Worm (Caenorhabditis elegans) whole organism, L3 larva: ENCODE measurements around the gene W02D7.5.

Experiments used
- R02D3.7 ChIP-seq: fragments of 150-350 bp; optimal IDR thresholded peaks from 2 replicates; lab custom pipeline; 2014; ENCODE audit warnings: missing biosample characterization, missing genetic modification characterization
- ZK546.5 ChIP-seq: sonication (generic microtip); optimal IDR thresholded peaks from 2 replicates; lab custom pipeline; 2017; ENCODE audit warnings: missing biosample characterization, missing genetic modification characterization
- aly-2 ChIP-seq: fragments of 150-350 bp; optimal IDR thresholded peaks from 2 replicates; lab custom pipeline; 2014; ENCODE audit warnings: missing biosample characterization, missing genetic modification characterization
- ceh-16 ChIP-seq: sonication (generic microtip); optimal IDR thresholded peaks from 2 replicates; lab custom pipeline; 2017; ENCODE audit warnings: missing biosample characterization, missing genetic modification characterization
- ceh-82 ChIP-seq: fragments of 150-350 bp; optimal IDR thresholded peaks from 2 replicates; lab custom pipeline; 2014; ENCODE audit warnings: missing biosample characterization, missing genetic modification characterization
- ceh-9 ChIP-seq: sonication (generic microtip); optimal IDR thresholded peaks from 2 replicates; lab custom pipeline; 2018; ENCODE audit warnings: missing biosample characterization, missing genetic modification characterization
- elt-1 ChIP-seq: fragments of 150-350 bp; optimal IDR thresholded peaks from 2 replicates; lab custom pipeline; 2014; ENCODE audit warnings: missing biosample characterization, missing genetic modification characterization
- elt-2 ChIP-seq: sonication (generic microtip); optimal IDR thresholded peaks from 2 replicates; lab custom pipeline; 2016; ENCODE audit warnings: missing genetic modification reagents, mild to moderate bottlenecking, missing genetic modification characterization, missing compliant biosample characterization
- elt-3 ChIP-seq, 3 experiments: fragments of 150-350 bp in 1 of 3; sonication (generic microtip) in 2 of 3; optimal IDR thresholded peaks; 2 replicates in 2 of 3; 4 replicates in 1 of 3; lab custom pipeline; 2014 to 2017; ENCODE audit warnings: missing biosample characterization in 3 of 3, missing genetic modification characterization in 3 of 3
- eor-1 ChIP-seq, 2 experiments: fragments of 150-350 bp; optimal IDR thresholded peaks; 2 replicates each; lab custom pipeline; 2014 to 2018; ENCODE audit warnings: missing biosample characterization in 2 of 2, missing genetic modification characterization in 2 of 2
- fkh-10 ChIP-seq: sonication (generic microtip); optimal IDR thresholded peaks from 2 replicates; lab custom pipeline; 2017; ENCODE audit warnings: missing biosample characterization, missing genetic modification reagents, missing genetic modification characterization
- fos-1 ChIP-seq: fragments of 150-350 bp; optimal IDR thresholded peaks from 2 replicates; lab custom pipeline; 2014; ENCODE audit warnings: missing biosample characterization, missing genetic modification characterization
- hmg-11 ChIP-seq: sonication (generic microtip); optimal IDR thresholded peaks from 2 replicates; lab custom pipeline; 2016; ENCODE audit warnings: missing genetic modification characterization, missing compliant biosample characterization
- jun-1 ChIP-seq: fragments of 150-350 bp; optimal IDR thresholded peaks from 2 replicates; lab custom pipeline; 2014; ENCODE audit warnings: missing biosample characterization, missing genetic modification reagents, missing genetic modification characterization
- lin-15B ChIP-seq: fragments of 150-350 bp; optimal IDR thresholded peaks from 2 replicates; lab custom pipeline; 2014; ENCODE audit warnings: missing biosample characterization, missing genetic modification characterization
- lin-39 ChIP-seq: fragments of 150-350 bp; optimal IDR thresholded peaks from 2 replicates; lab custom pipeline; 2018; ENCODE audit warnings: missing biosample characterization, missing genetic modification reagents, missing genetic modification characterization
- lsy-12 ChIP-seq: sonication (generic microtip); optimal IDR thresholded peaks from 2 replicates; lab custom pipeline; 2016; ENCODE audit warnings: mild to moderate bottlenecking, missing genetic modification characterization, missing compliant biosample characterization
- mdl-1 ChIP-seq: fragments of 150-350 bp; optimal IDR thresholded peaks from 2 replicates; lab custom pipeline; 2014; ENCODE audit warnings: missing biosample characterization, missing genetic modification characterization
- nfya-1 ChIP-seq: sonication (generic microtip); optimal IDR thresholded peaks from 2 replicates; lab custom pipeline; 2017; ENCODE audit warnings: missing genetic modification characterization, mild to moderate bottlenecking, missing compliant biosample characterization, antibody characterized with exemption, moderate library complexity; ENCODE audit not compliant: insufficient read depth
- nhr-11 ChIP-seq: fragments of 150-350 bp; optimal IDR thresholded peaks from 2 replicates; lab custom pipeline; 2014; ENCODE audit warnings: missing biosample characterization, missing genetic modification characterization
- nhr-12 ChIP-seq: fragments of 150-350 bp; optimal IDR thresholded peaks from 2 replicates; lab custom pipeline; 2014; ENCODE audit warnings: missing biosample characterization, missing genetic modification characterization
- nhr-25 ChIP-seq: sonication (generic microtip); optimal IDR thresholded peaks from 2 replicates; lab custom pipeline; 2017; ENCODE audit warnings: missing biosample characterization, missing genetic modification characterization
- nhr-28 ChIP-seq: fragments of 150-350 bp; optimal IDR thresholded peaks from 2 replicates; lab custom pipeline; 2014; ENCODE audit warnings: missing biosample characterization, missing genetic modification characterization
- nhr-43 ChIP-seq: sonication (generic microtip); optimal IDR thresholded peaks from 2 replicates; lab custom pipeline; 2016; ENCODE audit warnings: mild to moderate bottlenecking, missing genetic modification characterization, missing compliant biosample characterization; ENCODE audit not compliant: poor library complexity, severe bottlenecking
- nhr-67 ChIP-seq: fragments of 150-350 bp; optimal IDR thresholded peaks from 2 replicates; lab custom pipeline; 2014; ENCODE audit warnings: missing biosample characterization, missing genetic modification characterization
- nhr-76 ChIP-seq: fragments of 150-350 bp; sonication (generic microtip); optimal IDR thresholded peaks from 5 replicates; lab custom pipeline; 2014; ENCODE audit warnings: missing biosample characterization, missing genetic modification characterization
- nhr-77 ChIP-seq: fragments of 150-350 bp; optimal IDR thresholded peaks from 2 replicates; lab custom pipeline; 2014; ENCODE audit warnings: missing biosample characterization, missing genetic modification characterization
- pha-4 ChIP-seq: fragments of 150-350 bp; optimal IDR thresholded peaks from 2 replicates; lab custom pipeline; 2014; ENCODE audit warnings: missing biosample characterization, missing genetic modification reagents, missing genetic modification characterization
- pqm-1 ChIP-seq: fragments of 150-350 bp; optimal IDR thresholded peaks from 2 replicates; lab custom pipeline; 2017; ENCODE audit warnings: missing biosample characterization, missing genetic modification characterization, inconsistent platforms
- sea-2 ChIP-seq: fragments of 150-350 bp; sonication (generic microtip); optimal IDR thresholded peaks from 4 replicates; lab custom pipeline; 2014; ENCODE audit warnings: missing biosample characterization, missing genetic modification reagents, missing genetic modification characterization
- skn-1 ChIP-seq: fragments of 150-350 bp; optimal IDR thresholded peaks from 2 replicates; lab custom pipeline; 2014; ENCODE audit warnings: missing biosample characterization, missing genetic modification characterization
- snpc-4 ChIP-seq: fragments of 150-350 bp; optimal IDR thresholded peaks from 2 replicates; lab custom pipeline; 2014; ENCODE audit warnings: missing biosample characterization, missing genetic modification characterization
- tbx-2 ChIP-seq: sonication (generic microtip); optimal IDR thresholded peaks from 2 replicates; lab custom pipeline; 2016; ENCODE audit warnings: mild to moderate bottlenecking, missing genetic modification characterization, missing compliant biosample characterization
- unc-62 ChIP-seq: fragments of 150-350 bp; sonication (generic microtip); optimal IDR thresholded peaks from 4 replicates; lab custom pipeline; 2014; ENCODE audit warnings: missing biosample characterization, missing genetic modification reagents, missing genetic modification characterization
- zag-1 ChIP-seq: fragments of 150-350 bp; optimal IDR thresholded peaks from 2 replicates; lab custom pipeline; 2014; ENCODE audit warnings: missing biosample characterization, missing genetic modification characterization
- ztf-11 ChIP-seq: fragments of 150-350 bp; optimal IDR thresholded peaks from 2 replicates; lab custom pipeline; 2014; ENCODE audit warnings: missing biosample characterization, missing genetic modification characterization

The W02D7.5 gene

ce11 chrV:8267275-8267674 lies 31.8 kb downstream of the W02D7.5 start:
- peak; percentile 5 for TF ChIP-seq skn-1
- TF ChIP-seq sea-2 = no peak
- peak; percentile 91 for TF ChIP-seq pqm-1 (tag; lab: Kevin White, UChicago)
- peak; percentile 96 for TF ChIP-seq elt-2 (tag; lab: Kevin White, UChicago)
- no peak for TF ChIP-seq elt-1 (tag; lab: Kevin White, UChicago)
- no peak for TF ChIP-seq elt-3 (tag; optimal IDR thresholded peaks at IDR 0.05; lab: Kevin White, UChicago)
- TF ChIP-seq jun-1 = peak; percentile 43
- peak; percentile 55 for TF ChIP-seq nhr-77 (tag; lab: Kevin White, UChicago)

- TF ChIP-seq ZK546.5 (tag; lab: Kevin White, UChicago) (no peak), skn-1 (no peak), nhr-43 (tag; lab: Kevin White, UChicago) (no peak), hmg-11 (no peak), nhr-25 (tag; lab: Kevin White, UChicago) (no peak), tbx-2 (tag; lab: Kevin White, UChicago) (no peak), nhr-11 (tag; lab: Kevin White, UChicago) (no peak), lsy-12 (tag; lab: Kevin White, UChicago) (no peak), lin-15B (no peak), ceh-9 (tag; lab: Kevin White, UChicago) (no peak), snpc-4 (no peak), elt-1 (tag; lab: Kevin White, UChicago) (no peak), nhr-76 (no peak), fkh-10 (GFP tag; lab: Kevin White, UChicago) (no peak), ztf-11 (no peak), unc-62 (GFP tag; lab: Kevin White, UChicago) (no peak), zag-1 (no peak)
These were observed 32.8 kb downstream of the W02D7.5 start, which contains the start of gene F21F8.5 for ce11 chrV:8266232-8266631. Gene F21F8.5 (minus strand): TSS chrV:8266332.

DNA sequence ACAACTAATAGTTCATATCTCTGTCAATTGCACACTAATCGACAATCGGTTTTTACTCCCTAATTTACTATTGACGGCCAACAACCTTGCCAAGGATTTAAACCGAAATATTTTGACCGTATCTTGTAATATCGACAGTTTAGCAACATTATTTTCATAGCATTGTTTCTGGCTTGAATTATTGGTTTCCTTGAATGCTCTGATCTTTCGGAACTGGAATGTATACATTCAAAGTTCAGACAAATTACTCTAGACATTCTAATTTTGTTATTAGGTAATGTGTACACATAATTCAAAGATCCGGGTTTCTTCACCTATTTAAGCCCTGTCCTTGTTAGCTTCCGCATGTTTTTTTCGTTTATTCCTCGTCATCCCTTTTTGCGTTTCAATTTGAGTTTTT lies 35.1 kb downstream of the W02D7.5 start, which contains the start of gene C16D9.9:
TSS of gene C16D9.9 (plus strand) at position 301 of the 400 bp plus-strand sequence.
- no peak for TF ChIP-seq pha-4
- no peak for TF ChIP-seq nhr-25 (tag; lab: Kevin White, UChicago)
- no peak for TF ChIP-seq ceh-82 (tag; lab: Kevin White, UChicago)
- TF ChIP-seq elt-1 (tag; lab: Kevin White, UChicago) = no peak
- TF ChIP-seq ZK546.5 (tag; lab: Kevin White, UChicago) = no peak
- no peak for TF ChIP-seq elt-3 (tag; optimal IDR thresholded peaks at IDR 0.05; lab: Kevin White, UChicago)
- no peak for TF ChIP-seq hmg-11
- TF ChIP-seq nhr-67 (tag; lab: Kevin White, UChicago) = no peak
- TF ChIP-seq mdl-1 (tag; lab: Kevin White, UChicago) = no peak
- no peak for TF ChIP-seq nhr-28 (tag; lab: Kevin White, UChicago)
- TF ChIP-seq unc-62 (GFP tag; lab: Kevin White, UChicago) = no peak
- TF ChIP-seq ztf-11 = no peak
- TF ChIP-seq ceh-16 (tag; lab: Kevin White, UChicago) = no peak
- no peak for TF ChIP-seq nfya-1 (tag; lab: Kevin White, UChicago)
- no peak for TF ChIP-seq R02D3.7 (tag; lab: Kevin White, UChicago)
- no peak for TF ChIP-seq sea-2
- no peak for TF ChIP-seq lin-39
- no peak for TF ChIP-seq fos-1

DNA sequence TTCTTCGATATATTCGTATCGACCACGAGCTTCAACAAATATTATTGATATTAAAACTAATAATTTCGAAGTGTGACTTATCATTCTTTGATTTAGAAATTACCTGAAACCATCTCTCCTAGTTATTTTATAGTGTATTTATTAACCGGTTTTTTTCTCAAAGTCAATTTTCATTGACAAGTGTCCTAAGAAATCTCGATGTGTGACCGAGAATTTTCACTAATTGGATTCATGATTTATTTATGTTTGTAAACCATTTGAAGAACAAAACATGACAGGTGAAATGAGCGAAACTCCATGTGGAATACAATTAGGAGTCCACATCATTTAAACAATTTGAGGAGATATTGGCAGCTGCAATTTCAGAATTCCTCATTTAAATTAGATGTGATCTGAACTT lies 35.6 kb downstream of the W02D7.5 start, which contains the start of gene C16D9.8:
TSS of gene C16D9.8 (minus strand) at position 101 of the 400 bp plus-strand sequence.
- no peak for TF ChIP-seq unc-62 (GFP tag; lab: Kevin White, UChicago)
- TF ChIP-seq ceh-82 (tag; lab: Kevin White, UChicago) = no peak
- no peak for TF ChIP-seq mdl-1 (tag; lab: Kevin White, UChicago)
- no peak for TF ChIP-seq nhr-12
- TF ChIP-seq nhr-11 (tag; lab: Kevin White, UChicago) = no peak
- TF ChIP-seq pha-4 = no peak
- no peak for TF ChIP-seq skn-1
- TF ChIP-seq nhr-43 (tag; lab: Kevin White, UChicago) = no peak
- no peak for TF ChIP-seq aly-2
- TF ChIP-seq R02D3.7 (tag; lab: Kevin White, UChicago) = no peak
- TF ChIP-seq nhr-76 = no peak
- no peak for TF ChIP-seq ZK546.5 (tag; lab: Kevin White, UChicago)
- no peak for TF ChIP-seq lin-39
- no peak for TF ChIP-seq elt-3 (tag; optimal IDR thresholded peaks at IDR 0.05; lab: Kevin White, UChicago)
- no peak for TF ChIP-seq pqm-1 (tag; lab: Kevin White, UChicago)
- no peak for TF ChIP-seq eor-1 (tag; optimal IDR thresholded peaks at IDR 0.05; lab: Kevin White, UChicago)
- no peak for TF ChIP-seq elt-2 (tag; lab: Kevin White, UChicago)
